Fruit fly (Drosophila melanogaster) whole organism, embryonic: ENCODE measurements around the gene Acyp.

ENCODE experiments used
- ATbp ChIP-seq: fragments of 200-800 bp; sonication (Bioruptor generic); optimal IDR thresholded peaks from 2 replicates; lab custom pipeline; 2017; ENCODE audit warnings: missing biosample characterization, mild to moderate bottlenecking, missing genetic modification characterization, missing genetic modification reagents
- C15 ChIP-seq: fragments of 200-800 bp; sonication (Bioruptor generic); IDR thresholded peaks from 3 replicates; pipeline ENCODE4 v1.3.6; 2022; ENCODE audit warnings: missing biosample characterization, missing genetic modification characterization
- CG10321 ChIP-seq: fragments of 200-800 bp; sonication (Bioruptor generic); IDR thresholded peaks from 2 replicates; pipeline ENCODE4 v1.3.6; 2022; ENCODE audit warnings: missing biosample characterization, missing genetic modification characterization
- CG10565 ChIP-seq: fragments of 200-800 bp; sonication (Bioruptor generic); optimal IDR thresholded peaks from 3 replicates; lab custom pipeline; 2016; ENCODE audit warnings: missing biosample characterization, mild to moderate bottlenecking, missing genetic modification characterization
- CG1602 ChIP-seq: fragments of 200-800 bp; sonication (Bioruptor generic); optimal IDR thresholded peaks from 3 replicates; lab custom pipeline; 2016; ENCODE audit warnings: missing biosample characterization, missing genetic modification characterization
- CG16779 ChIP-seq: fragments of 200-800 bp; sonication (Bioruptor generic); IDR thresholded peaks from 2 replicates; pipeline ENCODE4 v1.3.6; 2022; ENCODE audit warnings: missing biosample characterization, missing genetic modification characterization
- CG2116 ChIP-seq: fragments of 200-800 bp; sonication (Bioruptor generic); optimal IDR thresholded peaks from 3 replicates; lab custom pipeline; 2018; ENCODE audit warnings: missing biosample characterization, mild to moderate bottlenecking, missing genetic modification characterization
- CG2129 ChIP-seq: fragments of 200-800 bp; sonication (Bioruptor generic); IDR thresholded peaks from 2 replicates; pipeline ENCODE4 v1.3.6; 2022; ENCODE audit warnings: missing biosample characterization, missing genetic modification characterization; ENCODE audit not compliant: partially characterized antibody
- CG2199 ChIP-seq: fragments of 200-800 bp; sonication (Bioruptor generic); IDR thresholded peaks from 3 replicates; pipeline ENCODE4 v1.3.6; 2022; ENCODE audit warnings: missing biosample characterization, missing genetic modification characterization
- CG3407 ChIP-seq: fragments of 200-800 bp; sonication (Bioruptor generic); optimal IDR thresholded peaks from 2 replicates; lab custom pipeline; 2018; ENCODE audit warnings: missing biosample characterization, mild to moderate bottlenecking, missing genetic modification characterization
- CG34376 ChIP-seq: fragments of 200-800 bp; sonication (Bioruptor generic); optimal IDR thresholded peaks from 2 replicates; lab custom pipeline; 2018; ENCODE audit warnings: missing biosample characterization, mild to moderate bottlenecking, missing genetic modification characterization
- CG4282 ChIP-seq: fragments of 200-800 bp; sonication (Bioruptor generic); optimal IDR thresholded peaks from 2 replicates; lab custom pipeline; 2016; ENCODE audit warnings: missing biosample characterization, missing genetic modification characterization
- CG4404 ChIP-seq: fragments of 200-800 bp; sonication (Bioruptor generic); IDR thresholded peaks from 2 replicates; pipeline ENCODE4 v1.3.6; 2022; ENCODE audit warnings: missing biosample characterization, missing genetic modification characterization
- CG4617 ChIP-seq: fragments of 200-800 bp; sonication (Bioruptor generic); optimal IDR thresholded peaks from 3 replicates; lab custom pipeline; 2016; ENCODE audit warnings: missing biosample characterization, missing genetic modification characterization, borderline replicate concordance
- CG6683 ChIP-seq: fragments of 200-800 bp; sonication (Bioruptor generic); optimal IDR thresholded peaks from 2 replicates; lab custom pipeline; 2017; ENCODE audit warnings: missing biosample characterization, mild to moderate bottlenecking, missing genetic modification characterization, missing genetic modification reagents
- CG8924 ChIP-seq: fragments of 200-800 bp; optimal IDR thresholded peaks from 3 replicates; lab custom pipeline; 2019; ENCODE audit warnings: missing biosample characterization, mild to moderate bottlenecking, missing genetic modification characterization, moderate library complexity
- CG9437 ChIP-seq: fragments of 200-800 bp; sonication (Bioruptor generic); optimal IDR thresholded peaks from 2 replicates; lab custom pipeline; 2018; ENCODE audit warnings: missing biosample characterization, mild to moderate bottlenecking, missing genetic modification characterization
- CG9727 ChIP-seq: fragments of 200-800 bp; sonication (Bioruptor generic); optimal IDR thresholded peaks from 3 replicates; lab custom pipeline; 2017; ENCODE audit warnings: missing biosample characterization, mild to moderate bottlenecking, missing genetic modification characterization
- Chrac-16 ChIP-seq: fragments of 200-800 bp; sonication (Bioruptor generic); optimal IDR thresholded peaks from 3 replicates; lab custom pipeline; 2016; ENCODE audit warnings: missing biosample characterization, missing genetic modification characterization
- Gug ChIP-seq: fragments of 200-800 bp; sonication (Bioruptor generic); IDR thresholded peaks from 4 replicates; pipeline ENCODE4 v1.3.6; 2022; ENCODE audit warnings: missing biosample characterization, missing genetic modification characterization
- HLH4C ChIP-seq: fragments of 200-800 bp; sonication (Bioruptor generic); IDR thresholded peaks from 3 replicates; pipeline ENCODE4 v1.3.6; 2022; ENCODE audit warnings: missing biosample characterization, missing genetic modification characterization; ENCODE audit not compliant: partially characterized antibody
- HmgZ ChIP-seq: fragments of 200-800 bp; sonication (Bioruptor generic); optimal IDR thresholded peaks from 2 replicates; lab custom pipeline; 2018; ENCODE audit warnings: missing biosample characterization, mild to moderate bottlenecking, missing genetic modification characterization
- Hr78 ChIP-seq, 2 experiments: fragments of 200-800 bp in 1 of 2; fragments of >200 bp in 1 of 2; sonication (Bioruptor generic) in 1 of 2; optimal IDR thresholded peaks; 2 replicates each; lab custom pipeline; 2017 to 2019; ENCODE audit warnings: missing biosample characterization in 2 of 2, missing genetic modification characterization in 2 of 2, mild to moderate bottlenecking in 1 of 2, moderate library complexity in 1 of 2
- Max ChIP-seq: fragments of 200-800 bp; sonication (Bioruptor generic); optimal IDR thresholded peaks from 2 replicates; lab custom pipeline; 2016; ENCODE audit warnings: missing biosample characterization, mild to moderate bottlenecking, missing genetic modification characterization
- Mrtf ChIP-seq: fragments of 200-800 bp; sonication (Bioruptor generic); IDR thresholded peaks from 3 replicates; pipeline ENCODE4 v1.3.6; 2022; ENCODE audit warnings: missing biosample characterization, missing genetic modification characterization
- NC2α ChIP-seq: fragments of 200-800 bp; sonication (Bioruptor generic); optimal IDR thresholded peaks from 2 replicates; lab custom pipeline; 2016; ENCODE audit warnings: missing biosample characterization, missing genetic modification characterization
- Poxn ChIP-seq: fragments of 200-800 bp; sonication (Bioruptor generic); IDR thresholded peaks from 2 replicates; pipeline ENCODE4 v1.3.6; 2022; ENCODE audit warnings: missing biosample characterization, missing genetic modification characterization
- Stat92E ChIP-seq, 3 experiments: fragments of >200 bp in 2 of 3; fragments of 200-800 bp in 1 of 3; sonication (Bioruptor generic) in 1 of 3; optimal IDR thresholded peaks; 2 replicates each; lab custom pipeline; 2017 to 2019; ENCODE audit warnings: missing biosample characterization in 3 of 3, missing genetic modification characterization in 3 of 3, mild to moderate bottlenecking in 1 of 3, moderate library complexity in 1 of 3
- TFAM ChIP-seq: fragments of 200-800 bp; sonication (Bioruptor generic); optimal IDR thresholded peaks from 2 replicates; lab custom pipeline; 2017; ENCODE audit warnings: missing biosample characterization, missing genetic modification characterization, inconsistent platforms
- Xrp1 ChIP-seq: fragments of 200-800 bp; sonication (Bioruptor generic); IDR thresholded peaks from 2 replicates; pipeline ENCODE4 v1.3.6; 2022; ENCODE audit warnings: missing biosample characterization, missing genetic modification characterization
- bbx ChIP-seq: fragments of 200-800 bp; sonication (Bioruptor generic); IDR thresholded peaks from 2 replicates; pipeline ENCODE4 v1.3.6; 2022; ENCODE audit warnings: missing biosample characterization, missing genetic modification characterization; ENCODE audit not compliant: partially characterized antibody
- btn ChIP-seq: fragments of 200-800 bp; sonication (Bioruptor generic); optimal IDR thresholded peaks from 2 replicates; lab custom pipeline; 2016; ENCODE audit warnings: missing biosample characterization, missing genetic modification characterization
- chinmo ChIP-seq: fragments of 200-800 bp; sonication (Bioruptor generic); IDR thresholded peaks from 4 replicates; pipeline ENCODE4 v1.3.6; 2022; ENCODE audit warnings: missing biosample characterization, missing genetic modification characterization; ENCODE audit not compliant: partially characterized antibody
- dm ChIP-seq: fragments of 200-800 bp; sonication (Bioruptor generic); optimal IDR thresholded peaks from 3 replicates; lab custom pipeline; 2016; ENCODE audit warnings: missing biosample characterization, missing genetic modification characterization
- dmrt11E ChIP-seq: fragments of 200-800 bp; sonication (Bioruptor generic); optimal IDR thresholded peaks from 3 replicates; lab custom pipeline; 2018; ENCODE audit warnings: missing biosample characterization, mild to moderate bottlenecking, missing genetic modification characterization, moderate library complexity
- esg ChIP-seq: fragments of 200-800 bp; sonication (Bioruptor generic); conservative IDR thresholded peaks from 2 replicates; pipeline ENCODE4 v1.3.6; 2022; ENCODE audit warnings: missing biosample characterization, missing genetic modification characterization
- fru ChIP-seq: fragments of >200 bp; optimal IDR thresholded peaks from 2 replicates; lab custom pipeline; 2017
- ftz-f1 ChIP-seq: fragments of 200-800 bp; sonication (Bioruptor generic); optimal IDR thresholded peaks from 2 replicates; lab custom pipeline; 2016; ENCODE audit warnings: missing biosample characterization, missing genetic modification characterization
- gcm ChIP-seq: fragments of 200-800 bp; sonication (Bioruptor generic); optimal IDR thresholded peaks from 2 replicates; lab custom pipeline; 2019; ENCODE audit warnings: missing biosample characterization, mild to moderate bottlenecking, missing genetic modification characterization, moderate library complexity
- hb ChIP-seq: fragments of 200-800 bp; sonication (Bioruptor generic); IDR thresholded peaks from 3 replicates; pipeline ENCODE4 v1.3.6; 2022; ENCODE audit warnings: missing biosample characterization, missing genetic modification characterization; ENCODE audit not compliant: partially characterized antibody
- lola ChIP-seq, 3 experiments: fragments of >200 bp in 2 of 3; fragments of 200-800 bp in 1 of 3; sonication (Bioruptor generic) in 1 of 3; optimal IDR thresholded peaks; 2 replicates each; lab custom pipeline; 2017 to 2019; ENCODE audit warnings: missing biosample characterization in 3 of 3, missing genetic modification characterization in 3 of 3, mild to moderate bottlenecking in 1 of 3, moderate library complexity in 1 of 3
- mam ChIP-seq: fragments of 200-800 bp; sonication (Bioruptor generic); optimal IDR thresholded peaks from 3 replicates; lab custom pipeline; 2016; ENCODE audit warnings: missing biosample characterization, missing genetic modification characterization
- odd ChIP-seq: fragments of 200-800 bp; sonication (Bioruptor generic); optimal IDR thresholded peaks from 2 replicates; lab custom pipeline; 2017; ENCODE audit warnings: missing biosample characterization, mild to moderate bottlenecking, missing genetic modification characterization
- pb ChIP-seq: fragments of 200-800 bp; sonication (Bioruptor generic); optimal IDR thresholded peaks from 3 replicates; lab custom pipeline; 2016; ENCODE audit warnings: missing biosample characterization, missing genetic modification characterization
- peb ChIP-seq: fragments of 200-800 bp; sonication (Bioruptor generic); IDR thresholded peaks from 2 replicates; pipeline ENCODE4 v1.3.6; 2022; ENCODE audit warnings: missing biosample characterization, missing genetic modification characterization
- pita ChIP-seq: fragments of 200-800 bp; sonication (Bioruptor generic); optimal IDR thresholded peaks from 2 replicates; lab custom pipeline; 2017; ENCODE audit warnings: missing biosample characterization, mild to moderate bottlenecking, missing genetic modification characterization
- run ChIP-seq: fragments of 200-800 bp; sonication (Bioruptor generic); optimal IDR thresholded peaks from 3 replicates; lab custom pipeline; 2018; ENCODE audit warnings: missing biosample characterization, mild to moderate bottlenecking, missing genetic modification characterization
- sens-2 ChIP-seq: fragments of 200-800 bp; sonication (Bioruptor generic); IDR thresholded peaks from 2 replicates; pipeline ENCODE4 v1.3.6; 2022; ENCODE audit warnings: missing biosample characterization, missing genetic modification characterization
- sug ChIP-seq: fragments of 200-800 bp; optimal IDR thresholded peaks from 2 replicates; lab custom pipeline; 2019; ENCODE audit warnings: missing biosample characterization, mild to moderate bottlenecking, missing genetic modification characterization, moderate library complexity
- trem ChIP-seq: fragments of 200-800 bp; optimal IDR thresholded peaks from 3 replicates; lab custom pipeline; 2019; ENCODE audit warnings: missing biosample characterization, mild to moderate bottlenecking, missing genetic modification characterization, moderate library complexity
- usp ChIP-seq: fragments of >200 bp; optimal IDR thresholded peaks from 2 replicates; lab custom pipeline; 2017; ENCODE audit warnings: missing biosample characterization, missing genetic modification characterization

Acyp gene

DNA sequence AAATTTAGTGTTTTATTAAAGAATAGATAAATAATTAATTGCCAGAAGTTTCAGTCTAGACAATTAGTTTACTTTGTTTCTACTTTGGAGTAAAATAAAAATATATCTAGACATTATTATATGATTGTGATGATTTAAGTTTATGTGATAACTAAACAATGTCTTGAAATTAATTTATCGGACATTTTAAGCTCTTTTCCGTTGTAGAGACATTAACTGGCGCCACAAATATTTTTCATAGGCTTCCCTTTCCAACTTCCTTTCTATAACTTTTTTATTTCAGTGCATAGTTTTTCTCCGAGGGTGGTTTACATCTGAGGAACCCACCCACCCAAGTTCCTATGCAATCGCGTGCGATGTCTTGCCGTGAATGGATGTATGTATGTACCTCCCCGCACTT lies 35.2 kb upstream of the Acyp start (continued):
- TF ChIP-seq bbx (GFP tag; lab: Robert Waterston, UW): no peak
- no peak for TF ChIP-seq btn
- peak; percentile 8 for TF ChIP-seq Chrac-16
- TF ChIP-seq CG10321 (GFP tag; lab: Robert Waterston, UW): no peak
- TF ChIP-seq CG2116 (GFP tag; lab: Kevin White, UChicago): no peak
- TF ChIP-seq lola (GFP tag; optimal IDR thresholded peaks at IDR 0.05; lab: Kevin White, UChicago): peak in 1 of 3 experiments; percentile 75
- no peak for TF ChIP-seq CG2129 (GFP tag; lab: Robert Waterston, UW)
- TF ChIP-seq Max (GFP tag; lab: Kevin White, UChicago): no peak
- TF ChIP-seq Gug (GFP tag; lab: Robert Waterston, UW): no peak
- no peak for TF ChIP-seq CG4282 (GFP tag; lab: Kevin White, UChicago)
- no peak for TF ChIP-seq CG4617 (GFP tag; lab: Kevin White, UChicago)
- no peak for TF ChIP-seq sens-2 (GFP tag; lab: Robert Waterston, UW)
- TF ChIP-seq Mrtf (GFP tag; lab: Robert Waterston, UW): no peak
- TF ChIP-seq pita (GFP tag; lab: Kevin White, UChicago): no peak
- TF ChIP-seq HLH4C (GFP tag; lab: Robert Waterston, UW): no peak
- no peak for TF ChIP-seq peb
- peak; percentile 25 for TF ChIP-seq gcm (GFP tag; lab: Kevin White, UChicago)
- peak; percentile 19 for TF ChIP-seq CG9437
- TF ChIP-seq chinmo (GFP tag; lab: Robert Waterston, UW): no peak
- TF ChIP-seq trem (tag; lab: Kevin White, UChicago): peak; percentile 39
- no peak for TF ChIP-seq Hr78 (GFP tag; optimal IDR thresholded peaks at IDR 0.05; lab: Kevin White, UChicago)
- no peak for TF ChIP-seq CG16779
- TF ChIP-seq odd (GFP tag; lab: Kevin White, UChicago): no peak
- TF ChIP-seq Poxn (GFP tag; lab: Robert Waterston, UW): no peak
- TF ChIP-seq dm (GFP tag; lab: Kevin White, UChicago): no peak
- TF ChIP-seq sug (tag; lab: Kevin White, UChicago): no peak
- TF ChIP-seq HmgZ (tag; lab: Kevin White, UChicago): no peak
- peak; percentile 30 for TF ChIP-seq CG9727 (GFP tag; lab: Kevin White, UChicago)
- no peak for TF ChIP-seq usp
- TF ChIP-seq CG34376: no peak
- no peak for TF ChIP-seq hb (GFP tag; lab: Robert Waterston, UW)
- peak; percentile 47 for TF ChIP-seq CG8924
- TF ChIP-seq Stat92E (GFP tag; optimal IDR thresholded peaks at IDR 0.05; lab: Kevin White, UChicago): no peak
- TF ChIP-seq ATbp (GFP tag; lab: Kevin White, UChicago): peak; percentile 42
- TF ChIP-seq mam (GFP tag; lab: Kevin White, UChicago): no peak
- no peak for TF ChIP-seq CG2199
- TF ChIP-seq dmrt11E (tag; lab: Kevin White, UChicago): peak; percentile 64
- TF ChIP-seq CG6683: no peak
- peak; percentile 24 for TF ChIP-seq CG3407 (GFP tag; lab: Kevin White, UChicago)
- no peak for TF ChIP-seq C15 (GFP tag; lab: Robert Waterston, UW)
- TF ChIP-seq NC2α: no peak
- TF ChIP-seq pb (GFP tag; lab: Kevin White, UChicago): no peak
- TF ChIP-seq CG10565 (GFP tag; lab: Kevin White, UChicago): no peak
- TF ChIP-seq CG1602: peak; percentile 8
- TF ChIP-seq CG4404 (GFP tag; lab: Robert Waterston, UW): no peak
- TF ChIP-seq fru (lab: Kevin White, UChicago): no peak
- TF ChIP-seq run: no peak
- TF ChIP-seq ftz-f1 (GFP tag; lab: Kevin White, UChicago): no peak
- TF ChIP-seq esg: no peak
- TF ChIP-seq Xrp1: no peak
- no peak for TF ChIP-seq TFAM (GFP tag; lab: Kevin White, UChicago)
